Worm (Caenorhabditis elegans) whole organism, L2 larva: ENCODE measurements around the gene F26G1.1.
A peak's percentile ranks its signal among the peaks of the same experiment; 100 is the strongest.

ENCODE experiments used
- F13H6.1 ChIP-seq: sonication (generic microtip); optimal IDR thresholded peaks from 2 replicates; lab custom pipeline; 2016; ENCODE audit warnings: missing genetic modification characterization, missing compliant biosample characterization
- R02D3.7 ChIP-seq: fragments of 150-350 bp; optimal IDR thresholded peaks from 2 replicates; lab custom pipeline; 2014; ENCODE audit warnings: missing biosample characterization, missing genetic modification characterization
- Y55F3AM.14 ChIP-seq: fragments of 200-800 bp; sonication (Bioruptor generic); optimal IDR thresholded peaks from 2 replicates; lab custom pipeline; 2018; ENCODE audit warnings: mild to moderate bottlenecking, missing genetic modification characterization, missing compliant biosample characterization
- ZK546.5 ChIP-seq: sonication (generic microtip); optimal IDR thresholded peaks from 2 replicates; lab custom pipeline; 2017; ENCODE audit warnings: missing biosample characterization, missing genetic modification characterization
- aly-2 ChIP-seq: fragments of 150-350 bp; optimal IDR thresholded peaks from 2 replicates; lab custom pipeline; 2014; ENCODE audit warnings: missing biosample characterization, missing genetic modification characterization
- blmp-1 ChIP-seq: sonication (generic microtip); optimal IDR thresholded peaks from 2 replicates; lab custom pipeline; 2017; ENCODE audit warnings: missing genetic modification characterization, mild to moderate bottlenecking, missing compliant biosample characterization, antibody characterized with exemption, moderate library complexity; ENCODE audit not compliant: insufficient read depth
- ceh-16 ChIP-seq: fragments of 150-350 bp; optimal IDR thresholded peaks from 2 replicates; lab custom pipeline; 2014; ENCODE audit warnings: missing biosample characterization, missing genetic modification characterization
- ceh-82 ChIP-seq: fragments of 150-350 bp; optimal IDR thresholded peaks from 2 replicates; lab custom pipeline; 2014; ENCODE audit warnings: missing biosample characterization, missing genetic modification characterization
- crh-2 ChIP-seq: sonication (generic microtip); optimal IDR thresholded peaks from 2 replicates; lab custom pipeline; 2017; ENCODE audit warnings: missing biosample characterization, missing genetic modification characterization
- dmd-4 ChIP-seq: sonication (generic microtip); optimal IDR thresholded peaks from 2 replicates; lab custom pipeline; 2017; ENCODE audit warnings: missing biosample characterization, missing genetic modification characterization
- egl-27 ChIP-seq: sonication (generic microtip); optimal IDR thresholded peaks from 3 replicates; lab custom pipeline; 2017; ENCODE audit warnings: missing biosample characterization, missing genetic modification reagents, missing genetic modification characterization
- elt-1 ChIP-seq: fragments of 150-350 bp; optimal IDR thresholded peaks from 2 replicates; lab custom pipeline; 2014; ENCODE audit warnings: missing biosample characterization, missing genetic modification characterization
- fos-1 ChIP-seq: fragments of 150-350 bp; optimal IDR thresholded peaks from 2 replicates; lab custom pipeline; 2014; ENCODE audit warnings: missing biosample characterization, missing genetic modification characterization
- gmeb-1 ChIP-seq: fragments of 150-350 bp; optimal IDR thresholded peaks from 2 replicates; lab custom pipeline; 2014; ENCODE audit warnings: missing biosample characterization, missing genetic modification characterization
- lin-11 ChIP-seq: fragments of 150-350 bp; sonication (generic microtip); optimal IDR thresholded peaks from 2 replicates; lab custom pipeline; 2014; ENCODE audit warnings: missing biosample characterization, missing genetic modification characterization, inconsistent platforms, mixed read lengths
- lin-39 ChIP-seq: fragments of 150-350 bp; optimal IDR thresholded peaks from 2 replicates; lab custom pipeline; 2014; ENCODE audit warnings: missing biosample characterization, missing genetic modification reagents, missing genetic modification characterization
- lsy-2 ChIP-seq, 2 experiments: fragments of 150-350 bp in 1 of 2; sonication (generic microtip) in 1 of 2; optimal IDR thresholded peaks; 2 replicates each; lab custom pipeline; 2014 to 2017; ENCODE audit warnings: missing biosample characterization in 2 of 2, missing genetic modification characterization in 2 of 2
- mab-5 ChIP-seq: fragments of 150-350 bp; optimal IDR thresholded peaks from 2 replicates; lab custom pipeline; 2014; ENCODE audit warnings: missing biosample characterization, missing genetic modification characterization
- mbf-1 ChIP-seq: sonication (generic microtip); optimal IDR thresholded peaks from 2 replicates; lab custom pipeline; 2017; ENCODE audit warnings: missing biosample characterization, missing genetic modification characterization
- nhr-10 ChIP-seq: sonication (generic microtip); optimal IDR thresholded peaks from 2 replicates; lab custom pipeline; 2017; ENCODE audit warnings: missing biosample characterization, missing genetic modification characterization
- nhr-11 ChIP-seq: fragments of 150-350 bp; optimal IDR thresholded peaks from 2 replicates; lab custom pipeline; 2014; ENCODE audit warnings: missing biosample characterization, missing genetic modification characterization
- nhr-12 ChIP-seq: fragments of 150-350 bp; optimal IDR thresholded peaks from 2 replicates; lab custom pipeline; 2014; ENCODE audit warnings: missing biosample characterization, missing genetic modification characterization
- nhr-21 ChIP-seq: fragments of 150-350 bp; optimal IDR thresholded peaks from 2 replicates; lab custom pipeline; 2014; ENCODE audit warnings: missing biosample characterization, missing genetic modification characterization
- nhr-23 ChIP-seq: fragments of 150-350 bp; optimal IDR thresholded peaks from 2 replicates; lab custom pipeline; 2014; ENCODE audit warnings: missing biosample characterization, missing genetic modification reagents, missing genetic modification characterization
- nhr-25 ChIP-seq: fragments of 150-350 bp; sonication (generic microtip); optimal IDR thresholded peaks from 3 replicates; lab custom pipeline; 2014; ENCODE audit warnings: missing biosample characterization, missing genetic modification characterization
- nhr-6 ChIP-seq: fragments of 150-350 bp; optimal IDR thresholded peaks from 2 replicates; lab custom pipeline; 2014; ENCODE audit warnings: missing biosample characterization, missing genetic modification characterization
- nhr-77 ChIP-seq: fragments of 150-350 bp; optimal IDR thresholded peaks from 2 replicates; lab custom pipeline; 2014; ENCODE audit warnings: missing biosample characterization, missing genetic modification characterization
- sma-3 ChIP-seq: sonication (generic microtip); optimal IDR thresholded peaks from 2 replicates; lab custom pipeline; 2016; ENCODE audit warnings: missing genetic modification reagents, missing genetic modification characterization, missing compliant biosample characterization
- sma-9 ChIP-seq, 2 experiments: fragments of 150-350 bp in 1 of 2; sonication (generic microtip) in 1 of 2; optimal IDR thresholded peaks; 2 replicates each; lab custom pipeline; 2014 to 2016; ENCODE audit warnings: missing genetic modification characterization in 2 of 2, mild to moderate bottlenecking in 1 of 2, missing biosample characterization in 1 of 2, missing compliant biosample characterization in 1 of 2, missing genetic modification reagents in 1 of 2, moderate library complexity in 1 of 2
- snpc-4 ChIP-seq: fragments of 150-350 bp; optimal IDR thresholded peaks from 2 replicates; lab custom pipeline; 2014; ENCODE audit warnings: missing biosample characterization, missing genetic modification characterization
- unc-39 ChIP-seq: fragments of 150-350 bp; optimal IDR thresholded peaks from 2 replicates; lab custom pipeline; 2014; ENCODE audit warnings: missing biosample characterization, missing genetic modification characterization
- ztf-1 ChIP-seq: fragments of 200-800 bp; sonication (Bioruptor generic); conservative IDR thresholded peaks from 2 replicates; pipeline ENCODE4 v1.3.6; 2022; ENCODE audit warnings: missing genetic modification characterization, missing compliant biosample characterization
- ztf-11 ChIP-seq: sonication (generic microtip); optimal IDR thresholded peaks from 2 replicates; lab custom pipeline; 2017; ENCODE audit warnings: missing biosample characterization, missing genetic modification characterization

The F26G1.1 gene

ce11 chrII:4761020-4761419, 30.4 kb upstream of the F26G1.1 start:
- TF ChIP-seq lin-39 (tag; lab: Kevin White, UChicago) (no peak), nhr-10 (no peak), nhr-12 (tag; lab: Kevin White, UChicago) (no peak), blmp-1 (tag; lab: Kevin White, UChicago) (no peak), nhr-25 (peak; percentile 13), sma-3 (GFP tag; lab: Kevin White, UChicago) (peak; percentile 3), R02D3.7 (no peak)

DNA sequence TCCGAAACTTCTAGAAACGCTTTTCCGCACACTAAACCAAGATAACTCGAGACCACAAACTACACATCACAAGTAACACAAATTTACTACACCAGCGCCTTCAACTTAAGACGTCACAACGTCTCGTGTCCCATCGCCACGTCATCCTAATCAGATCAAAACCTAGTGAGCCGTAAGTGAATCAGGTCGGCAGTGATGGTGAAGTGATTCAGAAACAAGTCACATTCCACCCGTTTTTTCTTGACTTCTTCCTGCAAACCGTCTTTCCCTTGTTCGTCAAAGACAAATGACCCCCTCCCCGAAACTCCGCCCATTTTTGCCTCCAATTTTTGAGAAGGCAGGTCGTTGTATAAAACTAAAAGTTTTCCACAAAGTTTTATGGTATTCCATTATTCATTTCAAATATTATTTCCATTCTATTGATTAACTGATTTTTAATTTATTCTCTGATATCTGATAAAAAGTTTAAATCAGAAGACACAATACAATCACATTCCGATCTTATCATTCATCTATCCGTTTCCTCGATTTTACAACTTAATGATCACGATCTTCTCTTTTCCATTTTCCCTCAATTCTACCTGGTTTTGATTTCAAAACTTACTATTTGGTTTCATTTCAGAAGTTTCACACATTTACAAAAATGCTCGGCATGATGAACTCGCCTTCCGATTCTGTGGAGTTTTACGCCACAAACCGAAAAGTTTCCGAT, 28.7 kb upstream of the F26G1.1 start, which contains the start of gene F26G1.2:
F26G1.2 (plus strand) TSS at position 508 of the 712 bp plus-strand sequence.
- TF ChIP-seq sma-9 (GFP tag; optimal IDR thresholded peaks at IDR 0.05; lab: Kevin White, UChicago) (peak; percentile 26), sma-9 (tag; optimal IDR thresholded peaks at IDR 0.05; lab: Kevin White, UChicago) (no peak), crh-2 (peak; percentile 41), mab-5 (tag; lab: Kevin White, UChicago) (no peak), ceh-82 (tag; lab: Kevin White, UChicago) (no peak), nhr-21 (no peak), nhr-11 (no peak), sma-3 (GFP tag; lab: Kevin White, UChicago) (peak; percentile 33), nhr-12 (tag; lab: Kevin White, UChicago) (no peak), ZK546.5 (tag; lab: Kevin White, UChicago) (no peak), ztf-1 (no peak)

ce11 chrII:4766284-4766683, 25.1 kb upstream of the F26G1.1 start, which contains the start of gene ttm-2:
Gene ttm-2, minus strand, starts transcription at chrII:4766384.
- TF ChIP-seq nhr-23 (tag; lab: Kevin White, UChicago) (no peak), mab-5 (tag; lab: Kevin White, UChicago) (no peak), ztf-1 (no peak), nhr-77 (tag; lab: Kevin White, UChicago) (no peak), elt-1 (tag; lab: Kevin White, UChicago) (no peak), Y55F3AM.14 (no peak), nhr-21 (no peak), sma-3 (GFP tag; lab: Kevin White, UChicago) (no peak), ceh-16 (tag; lab: Kevin White, UChicago) (no peak), lin-11 (tag; lab: Kevin White, UChicago) (no peak), egl-27 (tag; lab: Kevin White, UChicago) (no peak), blmp-1 (tag; lab: Kevin White, UChicago) (no peak), dmd-4 (tag; lab: Kevin White, UChicago) (no peak), nhr-10 (no peak), mbf-1 (tag; lab: Kevin White, UChicago) (no peak), unc-39 (no peak), nhr-25 (no peak), crh-2 (no peak)

- peak; percentile 71 for TF ChIP-seq ceh-16 (tag; lab: Kevin White, UChicago)
- TF ChIP-seq crh-2 = no peak
- peak; percentile 26 for TF ChIP-seq sma-9 (GFP tag; optimal IDR thresholded peaks at IDR 0.05; lab: Kevin White, UChicago)
- TF ChIP-seq sma-9 (tag; optimal IDR thresholded peaks at IDR 0.05; lab: Kevin White, UChicago) = no peak
- TF ChIP-seq nhr-6 (tag; lab: Kevin White, UChicago) = no peak
- peak; percentile 33 for TF ChIP-seq nhr-25
Observed at ce11 chrII:4767612-4768011, 23.8 kb upstream of the F26G1.1 start.

DNA sequence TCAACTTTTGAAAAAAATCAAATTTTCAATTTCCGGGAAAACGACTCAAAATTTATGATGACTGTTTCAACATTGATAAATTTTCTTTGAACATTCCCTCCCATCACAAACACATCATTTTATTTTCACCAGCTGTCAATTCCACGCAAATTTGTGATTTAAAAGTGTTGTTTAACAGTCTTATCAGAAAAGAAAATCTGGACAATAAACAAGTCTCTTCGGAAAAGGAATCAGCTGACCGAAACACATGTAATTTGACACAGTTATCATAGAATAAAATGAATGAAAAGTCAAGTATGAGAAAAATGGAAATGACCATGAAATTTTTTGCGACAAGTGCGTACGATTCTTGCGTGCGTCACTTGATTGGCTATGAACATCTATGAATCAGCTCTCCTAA, 22.3 kb upstream of the F26G1.1 start:
- TF ChIP-seq nhr-6 (tag; lab: Kevin White, UChicago) (no peak), lin-11 (tag; lab: Kevin White, UChicago) (no peak), aly-2 (tag; lab: Kevin White, UChicago) (no peak), nhr-25 (peak; percentile 53), ceh-16 (tag; lab: Kevin White, UChicago) (no peak), sma-9 (GFP tag; optimal IDR thresholded peaks at IDR 0.05; lab: Kevin White, UChicago) (peak; percentile 2), sma-9 (tag; optimal IDR thresholded peaks at IDR 0.05; lab: Kevin White, UChicago) (no peak), sma-3 (GFP tag; lab: Kevin White, UChicago) (peak; percentile 45), fos-1 (tag; lab: Kevin White, UChicago) (peak; percentile 5)

DNA sequence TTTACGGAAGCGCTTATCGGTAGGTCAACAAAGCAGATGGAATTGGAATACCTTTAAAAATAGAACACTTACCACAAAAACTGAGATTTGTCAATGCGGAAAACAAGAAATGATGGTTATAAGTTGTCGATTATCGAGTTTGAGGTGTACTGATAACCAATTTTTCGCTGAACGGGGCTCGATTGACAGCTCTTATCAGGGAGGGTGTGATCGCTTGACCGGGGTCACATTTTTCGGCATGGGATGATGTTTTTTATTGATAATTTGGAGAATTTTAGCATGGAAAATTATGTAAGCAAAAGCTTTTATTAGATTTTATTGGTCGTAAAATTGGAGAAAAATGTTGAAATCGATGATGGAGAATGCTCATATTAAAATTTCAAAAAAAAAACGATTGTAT, 21.5 kb upstream of the F26G1.1 start:
- TF ChIP-seq crh-2 (peak; percentile 45), lsy-2 (tag; optimal IDR thresholded peaks at IDR 0.05; lab: Kevin White, UChicago) (no peak), fos-1 (tag; lab: Kevin White, UChicago) (peak; percentile 91), snpc-4 (no peak), F13H6.1 (peak; percentile 46), ztf-11 (no peak), sma-9 (GFP tag; optimal IDR thresholded peaks at IDR 0.05; lab: Kevin White, UChicago) (peak; percentile 42), sma-9 (tag; optimal IDR thresholded peaks at IDR 0.05; lab: Kevin White, UChicago) (no peak), gmeb-1 (peak; percentile 33)
